Worm (Caenorhabditis elegans) whole organism, mixed stage, embryonic: ENCODE data around the gene T20G5.9.

ENCODE experiments used
- blmp-1 ChIP-seq: fragments of 150-350 bp; optimal IDR thresholded peaks from 2 replicates; lab custom pipeline; 2014; ENCODE audit warnings: missing biosample characterization, missing genetic modification characterization
- ceh-39 ChIP-seq: fragments of 150-350 bp; optimal IDR thresholded peaks from 2 replicates; lab custom pipeline; 2014; ENCODE audit warnings: missing biosample characterization, missing genetic modification characterization
- ceh-83 ChIP-seq: fragments of 200-800 bp; sonication (Bioruptor generic); optimal IDR thresholded peaks from 2 replicates; lab custom pipeline; 2018; ENCODE audit warnings: mild to moderate bottlenecking, missing genetic modification characterization, missing compliant biosample characterization
- ces-1 ChIP-seq: fragments of 150-350 bp; optimal IDR thresholded peaks from 2 replicates; lab custom pipeline; 2014; ENCODE audit warnings: missing biosample characterization, missing genetic modification reagents, missing genetic modification characterization
- drap-1 ChIP-seq: fragments of 200-800 bp; sonication (Bioruptor generic); optimal IDR thresholded peaks from 3 replicates; lab custom pipeline; 2018; ENCODE audit warnings: mild to moderate bottlenecking, missing genetic modification characterization, missing compliant biosample characterization
- elt-1 ChIP-seq: sonication (generic microtip); optimal IDR thresholded peaks from 2 replicates; lab custom pipeline; 2017; ENCODE audit warnings: missing genetic modification characterization, mild to moderate bottlenecking, missing compliant biosample characterization, antibody characterized with exemption, moderate library complexity, borderline replicate concordance; ENCODE audit not compliant: insufficient read depth
- elt-3 ChIP-seq: fragments of 150-350 bp; optimal IDR thresholded peaks from 2 replicates; lab custom pipeline; 2014; ENCODE audit warnings: missing biosample characterization, missing genetic modification characterization
- flh-1 ChIP-seq: fragments of 200-800 bp; sonication (Bioruptor generic); optimal IDR thresholded peaks from 2 replicates; lab custom pipeline; 2018; ENCODE audit warnings: mild to moderate bottlenecking, missing genetic modification characterization, moderate library complexity, missing compliant biosample characterization
- ham-2 ChIP-seq: fragments of 200-800 bp; sonication (Bioruptor generic); optimal IDR thresholded peaks from 2 replicates; lab custom pipeline; 2018; ENCODE audit warnings: mild to moderate bottlenecking, missing genetic modification characterization, missing compliant biosample characterization
- hlh-1 ChIP-seq: fragments of 150-350 bp; optimal IDR thresholded peaks from 2 replicates; lab custom pipeline; 2014; ENCODE audit warnings: missing biosample characterization, missing genetic modification reagents, missing genetic modification characterization
- lin-13 ChIP-seq: fragments of 150-350 bp; optimal IDR thresholded peaks from 2 replicates; lab custom pipeline; 2014; ENCODE audit warnings: missing biosample characterization, missing genetic modification characterization
- lin-32 ChIP-seq: fragments of 200-800 bp; sonication (Bioruptor generic); optimal IDR thresholded peaks from 2 replicates; lab custom pipeline; 2018; ENCODE audit warnings: mild to moderate bottlenecking, missing genetic modification characterization, missing compliant biosample characterization
- mab-5 ChIP-seq: fragments of 150-350 bp; optimal IDR thresholded peaks from 2 replicates; lab custom pipeline; 2014; ENCODE audit warnings: missing biosample characterization, missing genetic modification characterization
- mep-1 ChIP-seq: fragments of 150-350 bp; optimal IDR thresholded peaks from 2 replicates; lab custom pipeline; 2017; ENCODE audit warnings: missing biosample characterization, missing genetic modification reagents, missing genetic modification characterization, inconsistent platforms
- mls-2 ChIP-seq: sonication (generic microtip); optimal IDR thresholded peaks from 2 replicates; lab custom pipeline; 2016; ENCODE audit warnings: mild to moderate bottlenecking, missing genetic modification characterization, moderate library complexity, missing compliant biosample characterization
- nhr-12 ChIP-seq: fragments of 150-350 bp; optimal IDR thresholded peaks from 2 replicates; lab custom pipeline; 2014; ENCODE audit warnings: missing biosample characterization, missing genetic modification characterization
- nhr-2 ChIP-seq: fragments of 150-350 bp; optimal IDR thresholded peaks from 2 replicates; lab custom pipeline; 2014; ENCODE audit warnings: missing biosample characterization, missing genetic modification characterization
- nhr-237 ChIP-seq: fragments of 150-350 bp; optimal IDR thresholded peaks from 2 replicates; lab custom pipeline; 2014; ENCODE audit warnings: missing biosample characterization, missing genetic modification characterization
- nhr-76 ChIP-seq: sonication (generic microtip); optimal IDR thresholded peaks from 2 replicates; lab custom pipeline; 2017; ENCODE audit warnings: missing biosample characterization, missing genetic modification characterization
- pha-4 ChIP-seq: fragments of 150-350 bp; optimal IDR thresholded peaks from 2 replicates; lab custom pipeline; 2018; ENCODE audit warnings: missing biosample characterization, missing genetic modification reagents, missing genetic modification characterization
- sem-2 ChIP-seq: fragments of 200-800 bp; sonication (Bioruptor generic); optimal IDR thresholded peaks from 2 replicates; lab custom pipeline; 2018; ENCODE audit warnings: mild to moderate bottlenecking, missing genetic modification characterization, missing compliant biosample characterization
- snpc-4 ChIP-seq: fragments of 150-350 bp; optimal IDR thresholded peaks from 2 replicates; lab custom pipeline; 2014; ENCODE audit warnings: missing biosample characterization, missing genetic modification characterization
- sptf-1 ChIP-seq: sonication (generic microtip); optimal IDR thresholded peaks from 2 replicates; lab custom pipeline; 2017; ENCODE audit warnings: mild to moderate bottlenecking, missing genetic modification characterization, moderate library complexity, missing compliant biosample characterization
- unc-39 ChIP-seq: fragments of 150-350 bp; optimal IDR thresholded peaks from 2 replicates; lab custom pipeline; 2014; ENCODE audit warnings: missing biosample characterization, missing genetic modification characterization
- unc-62 ChIP-seq: fragments of 150-350 bp; optimal IDR thresholded peaks from 2 replicates; lab custom pipeline; 2014; ENCODE audit warnings: missing biosample characterization, missing genetic modification reagents, missing genetic modification characterization
- zip-8 ChIP-seq: fragments of 150-350 bp; optimal IDR thresholded peaks from 2 replicates; lab custom pipeline; 2014; ENCODE audit warnings: missing biosample characterization, missing genetic modification characterization
- ztf-11 ChIP-seq: fragments of 150-350 bp; optimal IDR thresholded peaks from 2 replicates; lab custom pipeline; 2014; ENCODE audit warnings: missing biosample characterization, missing genetic modification characterization

T20G5.9 gene

DNA sequence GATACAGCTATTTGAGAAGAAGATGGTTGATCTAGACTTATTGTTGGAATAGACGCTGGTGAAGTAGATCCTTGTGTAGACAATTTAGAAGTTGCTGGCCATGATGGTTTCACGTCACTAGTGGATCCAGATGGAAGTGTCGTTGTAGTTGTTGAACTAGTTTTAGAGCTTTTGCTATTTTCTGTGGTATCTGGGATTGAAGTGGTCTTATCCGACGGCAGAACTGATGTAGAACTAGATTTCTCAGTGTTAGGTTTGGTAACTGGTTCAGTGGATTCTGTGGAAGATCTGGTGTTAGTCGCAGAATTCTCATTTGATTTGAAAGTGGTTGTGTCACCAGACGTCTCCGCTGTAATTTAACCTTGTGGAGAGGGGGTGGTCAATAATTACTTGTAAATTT lies 22.0 kb downstream of the T20G5.9 start:
- no peak for TF ChIP-seq elt-3 (tag; lab: Kevin White, UChicago)
- TF ChIP-seq, all 35 proteins: peak for 0

DNA sequence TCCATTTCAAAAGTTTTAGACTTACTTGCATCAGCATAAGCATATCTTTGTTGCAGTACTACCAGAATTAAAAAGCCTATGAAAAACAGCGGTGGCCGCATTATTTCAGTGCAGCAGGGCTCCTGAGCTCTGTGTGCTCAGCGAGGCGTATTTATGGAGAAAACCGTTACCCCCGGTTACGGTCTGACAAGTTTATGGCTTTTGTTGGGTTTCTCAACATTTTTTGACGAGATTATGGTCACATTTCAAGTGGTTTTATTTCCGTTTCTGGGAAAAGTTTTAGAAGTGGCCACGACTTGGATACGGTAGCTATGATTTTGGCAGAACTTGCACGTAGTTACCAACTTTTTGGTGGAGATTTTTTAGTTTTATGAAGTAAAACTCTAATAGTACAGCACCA lies 24.3 kb downstream of the T20G5.9 start, which contains the start of gene paml-1:
TSS of gene paml-1 (minus strand) at position 101 of the 400 bp plus-strand sequence.
- no peak for TF ChIP-seq lin-13

DNA sequence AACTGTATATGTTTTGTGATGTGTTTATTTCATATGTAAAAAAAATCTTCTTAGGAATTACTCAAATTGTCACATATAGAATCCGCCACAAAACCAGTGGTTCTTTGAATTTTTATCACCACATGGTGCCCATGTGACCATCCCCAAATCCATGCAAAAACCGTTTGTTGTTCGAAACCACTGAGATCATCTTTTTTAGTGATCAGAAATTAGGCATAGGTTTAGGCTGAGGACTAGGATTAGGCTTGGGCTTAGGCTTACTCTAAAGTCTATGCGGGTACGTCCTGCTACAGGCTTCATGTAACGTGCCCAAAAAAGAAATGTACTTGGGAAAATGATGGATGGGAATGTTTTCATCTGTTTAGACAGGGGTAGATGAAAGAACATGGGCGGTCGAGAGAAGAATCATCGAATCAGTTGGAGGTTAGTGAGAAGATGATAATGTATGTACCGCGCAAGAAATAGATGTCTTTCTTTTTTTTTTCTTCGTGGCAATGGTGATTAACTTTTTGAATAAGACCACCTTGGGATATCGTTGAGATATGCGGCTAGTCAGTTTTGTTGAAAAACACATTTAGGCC lies 26.7 kb downstream of the T20G5.9 start:
- no peak for TF ChIP-seq nhr-237 (tag; lab: Kevin White, UChicago)
- TF ChIP-seq ztf-11 (tag; lab: Kevin White, UChicago) = no peak
- TF ChIP-seq elt-1 (tag; lab: Kevin White, UChicago) = no peak
- TF ChIP-seq sem-2 (GFP tag; lab: Kevin White, UChicago) = no peak
- no peak for TF ChIP-seq pha-4 (tag; lab: Kevin White, UChicago)
- no peak for TF ChIP-seq hlh-1 (tag; lab: Kevin White, UChicago)
- no peak for TF ChIP-seq drap-1 (GFP tag; lab: Kevin White, UChicago)
- TF ChIP-seq sptf-1 = no peak
- no peak for TF ChIP-seq mep-1
- no peak for TF ChIP-seq nhr-76 (tag; lab: Kevin White, UChicago)
- no peak for TF ChIP-seq nhr-12 (tag; lab: Kevin White, UChicago)
- no peak for TF ChIP-seq snpc-4
- TF ChIP-seq ceh-83 = no peak
- no peak for TF ChIP-seq mls-2

DNA sequence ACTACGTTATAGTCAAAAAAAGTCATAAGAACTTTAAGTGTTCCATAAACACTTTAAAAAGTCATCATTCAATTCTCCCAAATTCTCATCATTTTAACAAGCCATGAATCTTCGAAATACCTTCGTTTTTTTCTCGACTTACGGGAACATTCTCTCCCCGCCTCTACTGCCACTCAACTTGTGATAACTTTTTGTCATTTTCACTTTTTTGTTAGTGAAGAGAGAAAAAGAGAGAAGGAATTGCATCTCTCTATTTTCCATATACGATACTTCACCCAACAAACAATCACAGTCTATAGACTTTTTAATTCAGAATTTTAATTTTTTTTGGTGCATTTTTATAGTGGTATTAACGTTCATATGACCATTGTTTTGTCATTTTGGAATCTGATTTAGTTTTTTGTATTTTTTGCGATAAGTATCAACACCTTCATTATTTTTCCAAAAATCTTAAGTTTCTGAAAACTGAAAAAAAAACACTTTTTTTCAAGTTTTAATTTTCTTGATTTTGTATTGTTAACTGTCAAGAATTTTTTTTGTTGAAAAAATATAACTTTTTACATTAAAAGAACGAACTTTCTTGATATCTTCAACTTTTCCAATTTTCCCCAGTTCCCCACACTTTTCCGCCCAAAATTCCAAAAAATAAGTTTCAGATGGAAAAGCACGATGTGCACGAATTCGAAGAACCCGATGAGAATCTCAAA lies 29.0 kb downstream of the T20G5.9 start, which contains the start of gene Y70G10A.3:
TSS of gene Y70G10A.3 (plus strand) at position 657 of the 707 bp plus-strand sequence.
- TF ChIP-seq hlh-1 (tag; lab: Kevin White, UChicago) = no peak
- no peak for TF ChIP-seq unc-39 (tag; lab: Kevin White, UChicago)
- no peak for TF ChIP-seq flh-1 (GFP tag; lab: Kevin White, UChicago)
- TF ChIP-seq pha-4 (tag; lab: Kevin White, UChicago) = no peak
- no peak for TF ChIP-seq drap-1 (GFP tag; lab: Kevin White, UChicago)
- no peak for TF ChIP-seq snpc-4
- TF ChIP-seq lin-32 = no peak
- TF ChIP-seq ham-2 (GFP tag; lab: Kevin White, UChicago) = no peak
- TF ChIP-seq mab-5 = no peak
- no peak for TF ChIP-seq unc-62 (GFP tag; lab: Kevin White, UChicago)
- no peak for TF ChIP-seq ces-1 (GFP tag; lab: Kevin White, UChicago)

DNA sequence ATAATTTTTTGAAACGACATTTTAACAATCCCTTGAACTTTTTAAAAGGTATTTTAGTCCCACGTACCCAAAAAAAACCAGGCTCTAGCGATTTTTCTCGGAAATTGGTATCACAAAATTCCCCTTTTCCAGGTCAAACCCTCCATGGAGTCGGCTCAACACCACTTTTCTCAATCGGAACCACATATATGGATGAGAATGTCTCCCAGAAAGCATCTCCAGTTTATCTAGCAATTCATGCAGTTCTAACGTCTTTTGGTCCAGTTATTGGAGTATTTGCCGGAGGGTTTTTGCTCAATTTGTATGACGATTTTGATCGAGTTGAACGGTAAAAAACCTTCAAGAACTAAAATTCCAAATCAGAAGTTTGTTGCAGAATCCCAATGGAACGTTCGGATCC lies 30.4 kb downstream of the T20G5.9 start:
- no peak for TF ChIP-seq snpc-4
- TF ChIP-seq hlh-1 (tag; lab: Kevin White, UChicago) = no peak
- TF ChIP-seq sem-2 (GFP tag; lab: Kevin White, UChicago) = no peak
- no peak for TF ChIP-seq zip-8 (tag; lab: Kevin White, UChicago)
- TF ChIP-seq flh-1 (GFP tag; lab: Kevin White, UChicago) = no peak
- TF ChIP-seq ham-2 (GFP tag; lab: Kevin White, UChicago) = no peak
- no peak for TF ChIP-seq mep-1
- TF ChIP-seq ces-1 (GFP tag; lab: Kevin White, UChicago) = no peak
- TF ChIP-seq ceh-39 (tag; lab: Kevin White, UChicago) = no peak
- TF ChIP-seq ztf-11 (tag; lab: Kevin White, UChicago) = no peak

DNA sequence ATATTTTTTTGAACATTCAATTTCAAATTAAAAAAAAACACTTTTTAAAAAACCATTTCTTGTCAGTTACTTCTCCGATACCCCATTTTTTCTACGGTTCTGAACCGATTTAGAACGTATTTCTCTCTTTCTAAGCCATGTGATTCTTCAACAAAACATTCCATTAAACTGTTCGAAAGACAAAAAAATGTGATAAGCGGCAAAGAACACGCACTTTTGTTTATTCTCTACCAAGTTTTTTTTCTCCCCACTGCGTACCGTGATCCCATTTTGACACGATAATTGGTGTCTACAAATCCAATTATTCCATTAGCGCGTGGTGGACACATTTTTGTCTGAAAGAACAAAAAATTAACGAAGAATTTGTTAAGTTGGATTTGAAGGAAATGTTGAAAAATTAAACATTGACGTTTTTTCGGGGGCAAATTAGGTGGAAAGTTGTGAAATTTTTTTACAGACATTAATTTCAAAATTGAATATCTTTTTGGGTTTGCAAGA lies 31.7 kb downstream of the T20G5.9 start:
- TF ChIP-seq lin-32 = no peak
- no peak for TF ChIP-seq nhr-76 (tag; lab: Kevin White, UChicago)
- no peak for TF ChIP-seq blmp-1
- no peak for TF ChIP-seq pha-4 (tag; lab: Kevin White, UChicago)
- TF ChIP-seq nhr-2 (tag; lab: Kevin White, UChicago) = no peak
- TF ChIP-seq mep-1 = no peak
- TF ChIP-seq elt-3 (tag; lab: Kevin White, UChicago) = no peak
- TF ChIP-seq elt-1 (tag; lab: Kevin White, UChicago) = no peak
- TF ChIP-seq, all 35 proteins: peak for 0
